Worm (Caenorhabditis elegans) whole organism, dauer: ENCODE measurements around the gene C54F6.3.

Source experiments
- unc-62 ChIP-seq: sonication (generic microtip); optimal IDR thresholded peaks from 2 replicates; lab custom pipeline; 2017; ENCODE audit warnings: missing biosample characterization, missing genetic modification reagents, missing genetic modification characterization

Gene C54F6.3

DNA sequence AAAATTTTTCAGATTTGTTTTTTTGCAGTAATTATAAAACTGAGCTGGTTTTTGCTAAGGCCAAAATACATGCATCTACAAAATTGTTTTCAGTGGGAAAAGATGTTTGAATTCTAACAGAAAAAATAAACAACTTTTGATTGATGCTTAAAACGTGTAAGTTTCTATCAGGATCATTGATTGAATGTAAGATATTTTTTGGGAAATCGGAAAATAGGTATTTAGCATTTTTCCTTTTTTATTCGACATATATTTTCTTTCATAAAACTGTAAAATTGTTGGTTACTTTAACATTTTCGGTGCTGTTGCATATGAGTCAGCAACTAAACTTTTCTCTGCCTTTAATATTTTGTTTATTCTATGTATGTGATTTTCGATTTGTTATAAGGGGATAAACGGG, 8.6 kb upstream of the C54F6.3 start, which contains the start of gene C54F6.20:
C54F6.20 (plus strand) TSS at position 301 of the 400 bp plus-strand sequence.
- no peak for TF ChIP-seq unc-62

ce11 chrV:7525695-7526094, 7.4 kb upstream of the C54F6.3 start, which contains the start of gene C54F6.18:
Gene C54F6.18 (plus strand): TSS chrV:7525995.
- TF ChIP-seq unc-62, result no peak

DNA sequence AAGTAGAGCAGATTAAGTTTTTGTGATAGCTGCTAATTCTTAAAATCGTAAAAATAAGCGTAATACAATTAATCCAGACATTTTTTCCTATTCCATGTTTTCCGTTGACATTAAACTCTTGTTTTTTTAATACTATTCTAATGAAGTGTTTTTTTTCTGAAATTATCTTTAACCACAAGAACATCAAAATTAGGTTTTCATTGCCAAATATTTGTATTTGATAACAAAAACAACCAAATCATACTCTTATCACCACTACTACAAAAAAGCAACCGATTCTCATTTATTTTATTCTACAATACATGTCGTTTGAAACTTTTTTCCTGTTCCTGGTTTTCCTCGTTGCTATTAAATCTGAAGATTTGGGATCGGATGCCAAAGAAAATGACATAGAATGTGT, 5.9 kb upstream of the C54F6.3 start, which contains the start of gene C54F6.17:
C54F6.17 (plus strand) TSS at position 301 of the 400 bp plus-strand sequence.
- TF ChIP-seq unc-62, result no peak

ce11 chrV:7528816-7529215, 4.2 kb upstream of the C54F6.3 start, which contains the start of gene C54F6.5:
Gene C54F6.5 (plus strand): TSS chrV:7529116.
- TF ChIP-seq unc-62, result no peak

- TF ChIP-seq unc-62, result no peak
Measured at ce11 chrV:7529840-7530239, 3.2 kb upstream of the C54F6.3 start, which contains the start of gene swt-2. Gene swt-2 (plus strand): TSS chrV:7530140.

DNA sequence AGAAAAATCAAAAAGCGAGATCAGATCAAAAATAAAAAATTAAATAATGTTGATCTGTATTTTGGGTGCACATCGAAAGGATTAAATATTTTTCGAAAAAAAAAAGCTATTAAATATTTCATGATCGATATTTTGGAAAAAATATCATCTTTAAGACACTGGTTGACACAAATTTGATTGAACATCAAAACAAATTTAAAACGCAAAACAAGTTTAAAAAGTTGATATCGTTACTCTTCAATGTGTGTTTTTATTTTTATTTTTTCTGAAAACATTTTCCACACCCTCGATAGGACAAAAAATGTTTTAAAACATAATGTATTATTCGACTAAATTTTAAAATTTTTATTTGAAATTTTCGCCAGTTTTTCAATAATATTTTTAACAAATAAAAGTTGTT, 5.0 kb downstream of the C54F6.3 start, which contains the start of gene C54F6.12:
C54F6.12 (minus strand) TSS at position 101 of the 400 bp plus-strand sequence.
- no peak for TF ChIP-seq unc-62

ce11 chrV:7539015-7539414, 6.0 kb downstream of the C54F6.3 start, which contains the start of gene srh-268:
Gene srh-268 (plus strand): TSS chrV:7539315.
- no peak for TF ChIP-seq unc-62

ce11 chrV:7543728-7544127, 10.7 kb downstream of the C54F6.3 start:
- TF ChIP-seq unc-62, result no peak

DNA sequence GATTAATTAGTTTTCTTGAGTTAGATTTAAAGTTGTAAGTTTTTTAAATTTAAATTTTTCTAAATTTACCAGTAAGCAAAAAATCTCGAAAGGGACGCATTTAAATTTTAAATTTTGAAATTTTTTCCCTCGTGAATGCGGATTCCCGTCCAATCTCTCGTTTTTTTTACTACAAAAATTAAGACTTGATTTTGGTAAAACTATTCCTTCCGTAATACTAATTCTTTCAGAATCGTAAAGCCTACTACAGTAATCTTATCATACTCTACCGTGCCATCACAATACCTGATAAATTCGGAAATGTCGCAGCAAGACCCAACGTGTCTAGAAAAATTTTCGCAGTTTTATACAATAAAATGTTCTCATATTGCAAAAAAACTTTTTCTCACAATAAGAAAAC, 12.1 kb downstream of the C54F6.3 start, which contains the start of the genes C54F6.19 and nhx-3:
C54F6.19 (plus strand) TSS at position 301 of the 400 bp plus-strand sequence.
nhx-3 (minus strand) TSS at position 337 of the 400 bp plus-strand sequence.
- TF ChIP-seq unc-62, result no peak

DNA sequence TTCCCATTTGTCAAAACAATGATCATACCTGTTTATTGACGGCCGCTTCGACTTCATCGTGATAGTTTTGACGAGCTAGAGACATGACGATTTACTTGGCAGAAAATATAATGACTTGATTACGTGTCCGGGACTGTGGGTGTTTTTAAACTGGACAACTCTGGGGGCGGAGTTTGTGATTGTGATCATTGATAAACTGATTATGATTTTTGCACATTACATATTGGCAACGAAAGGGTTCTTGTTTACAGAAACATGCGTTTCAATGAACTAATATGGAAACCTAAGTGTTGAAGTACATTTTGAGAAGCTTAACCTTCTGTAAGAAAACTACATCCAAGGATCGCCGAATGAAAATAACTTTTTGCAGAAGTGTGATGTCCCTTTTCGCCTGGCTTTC, 14.4 kb downstream of the C54F6.3 start, which contains the start of gene ftn-1:
ftn-1 (minus strand) TSS at position 101 of the 400 bp plus-strand sequence.
- no peak for TF ChIP-seq unc-62

DNA sequence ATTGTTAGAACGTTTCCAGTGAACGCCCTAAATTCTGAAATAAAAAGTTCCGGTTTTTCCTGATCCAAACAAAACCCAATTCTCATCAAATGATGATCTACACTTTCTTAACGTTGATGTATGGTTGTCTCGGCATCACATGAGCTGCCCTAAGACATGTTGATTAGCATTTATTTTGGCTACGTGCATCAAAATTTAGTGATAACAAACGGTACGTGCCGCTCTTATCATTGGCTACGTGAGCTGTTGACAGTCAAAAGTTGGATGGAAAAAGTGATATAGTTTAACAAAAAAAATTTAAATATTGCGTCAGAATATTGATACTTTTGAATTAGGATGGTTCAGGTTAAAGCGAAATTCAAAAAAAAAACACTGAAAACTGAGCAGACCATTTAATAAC, 15.0 kb downstream of the C54F6.3 start:
- TF ChIP-seq unc-62, result no peak

ce11 chrV:7551821-7552220, 18.8 kb downstream of the C54F6.3 start, which contains the start of gene F19F10.3:
Gene F19F10.3 (plus strand): TSS chrV:7552121.
- no peak for TF ChIP-seq unc-62

ce11 chrV:7553873-7554362, 20.9 kb downstream of the C54F6.3 start, which contains the start of gene ttr-10:
Gene ttr-10 (minus strand): TSS chrV:7553923.
- TF ChIP-seq unc-62, result no peak

DNA sequence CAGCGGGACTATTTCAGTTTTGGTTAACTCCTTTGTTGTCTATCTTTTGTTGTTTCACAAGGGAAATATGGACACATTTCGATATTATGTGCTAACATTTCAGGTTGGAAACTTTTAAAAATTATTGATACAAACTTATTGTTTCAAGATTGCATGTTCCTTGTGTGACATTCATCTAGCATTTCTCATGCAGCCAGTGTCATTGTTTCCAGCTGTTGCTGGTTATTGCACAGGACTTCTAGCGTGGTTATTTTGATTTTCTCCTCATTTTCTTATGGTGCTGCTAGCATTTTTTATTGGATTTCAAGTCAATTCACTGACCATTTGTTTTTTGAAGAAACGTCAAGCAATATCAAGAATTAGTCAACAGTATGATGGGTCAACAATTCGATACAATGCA, 22.8 kb downstream of the C54F6.3 start:
- no peak for TF ChIP-seq unc-62

ce11 chrV:7558693-7559092, 25.6 kb downstream of the C54F6.3 start, which contains the start of gene ets-7:
Gene ets-7 (minus strand): TSS chrV:7558793.
- no peak for TF ChIP-seq unc-62

DNA sequence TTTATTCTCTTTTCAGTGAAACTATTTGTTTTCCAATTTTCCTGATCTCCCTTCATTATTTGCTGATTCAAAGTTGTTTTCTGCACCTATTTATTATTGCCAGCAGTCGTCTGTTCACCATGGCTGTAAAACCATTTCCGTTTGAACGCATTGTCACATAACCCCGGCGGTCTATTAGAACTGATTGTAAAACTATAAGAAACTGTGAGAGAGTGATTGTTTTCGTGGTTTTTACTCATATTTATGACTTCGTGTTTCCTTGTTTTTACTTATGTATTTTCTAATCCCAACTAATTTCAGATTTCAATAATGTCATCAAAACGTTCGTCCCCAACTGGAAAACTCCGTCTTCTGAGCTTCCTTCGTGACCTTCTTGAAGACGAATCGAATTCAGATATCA, 29.9 kb downstream of the C54F6.3 start, which contains the start of gene F19F10.1:
F19F10.1 (plus strand) TSS at position 301 of the 400 bp plus-strand sequence.
- no peak for TF ChIP-seq unc-62

- no peak for TF ChIP-seq unc-62
Measured at ce11 chrV:7570290-7570689, 37.2 kb downstream of the C54F6.3 start, which contains the start of gene clec-212. Gene clec-212 (minus strand): TSS chrV:7570390.

DNA sequence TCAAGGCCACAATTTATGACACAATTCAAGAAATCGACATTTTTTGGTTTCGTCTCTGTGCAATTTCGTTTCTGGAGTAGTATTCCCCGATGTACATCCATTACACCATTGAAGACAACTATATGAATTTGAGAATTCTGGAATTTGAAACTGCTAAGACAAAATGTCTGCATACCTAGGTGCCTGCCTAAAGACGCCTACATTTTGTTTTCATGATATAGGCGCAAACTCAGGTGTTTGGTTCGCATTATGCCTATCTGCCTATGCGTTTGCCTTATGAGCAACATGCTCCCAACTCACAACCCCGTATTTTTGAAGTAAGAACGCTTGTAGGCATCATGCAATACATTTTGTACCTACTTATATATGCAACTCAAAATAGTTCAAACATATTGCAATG, 37.9 kb downstream of the C54F6.3 start, which contains the start of gene F19F10.14:
F19F10.14 (minus strand) TSS at position 101 of the 400 bp plus-strand sequence.
- no peak for TF ChIP-seq unc-62
